Worm (Caenorhabditis elegans): ENCODE results near the gene pam-1.
A peak's percentile ranks its signal among the peaks of the same experiment; 100 is the strongest.

Gene pam-1

ce11 chrIV:7561614-7562142 lies 11.1 kb upstream of the pam-1 start, which contains the start of gene ima-3 (continued):
- no peak for TF ChIP-seq unc-62 (GFP tag; optimal IDR thresholded peaks at IDR 0.05)
- TF ChIP-seq egl-27 (tag; optimal IDR thresholded peaks at IDR 0.05) = no peak
- TF ChIP-seq tbx-2 (tag; optimal IDR thresholded peaks at IDR 0.05) = peak; percentile 5
- no peak for TF ChIP-seq fos-1 (tag; optimal IDR thresholded peaks at IDR 0.05)
- TF ChIP-seq C16A3.4 (tag; optimal IDR thresholded peaks at IDR 0.05) = peak; percentile 87
- peak; percentile 69 for TF ChIP-seq blmp-1 (tag; optimal IDR thresholded peaks at IDR 0.05)
- TF ChIP-seq nhr-77 (tag; optimal IDR thresholded peaks at IDR 0.05) = peak; percentile 48
- no peak for TF ChIP-seq ama-1 (optimal IDR thresholded peaks at IDR 0.05)
- no peak for TF ChIP-seq swsn-7 (tag; optimal IDR thresholded peaks at IDR 0.05)
- no peak for TF ChIP-seq unc-130 (tag; optimal IDR thresholded peaks at IDR 0.05)
- no peak for TF ChIP-seq elt-2 (tag; optimal IDR thresholded peaks at IDR 0.05)
- TF ChIP-seq ceh-88 (GFP tag; IDR thresholded peaks at IDR 0.05) = no peak
- TF ChIP-seq lin-14 (GFP tag; optimal IDR thresholded peaks at IDR 0.05) = peak; percentile 16
- TF ChIP-seq nhr-11 (tag; optimal IDR thresholded peaks at IDR 0.05) = no peak
- no peak for TF ChIP-seq lir-3 (tag; optimal IDR thresholded peaks at IDR 0.05; ENCODE audit: poor library complexity)
- TF ChIP-seq lin-35 (GFP tag; optimal IDR thresholded peaks at IDR 0.05) = peak; percentile 20 to 78
- no peak for TF ChIP-seq zag-1 (tag; optimal IDR thresholded peaks at IDR 0.05)
- TF ChIP-seq rnt-1 (tag; optimal IDR thresholded peaks at IDR 0.05) = peak; percentile 41
- TF ChIP-seq elt-3 (tag; optimal IDR thresholded peaks at IDR 0.05) = no peak
- TF ChIP-seq isw-1 (GFP tag; IDR thresholded peaks at IDR 0.05) = no peak; the same call in 1 of the 2 replicates
- TF ChIP-seq ceh-82 (tag; optimal IDR thresholded peaks at IDR 0.05) = peak in 1 of 3 experiments; percentile 42
- TF ChIP-seq fkh-10 (GFP tag; optimal IDR thresholded peaks at IDR 0.05) = no peak
- TF ChIP-seq sup-37 (GFP tag; optimal IDR thresholded peaks at IDR 0.05) = no peak
- no peak for TF ChIP-seq hpl-2 (GFP tag; optimal IDR thresholded peaks at IDR 0.05)
- no peak for TF ChIP-seq nhr-85 (tag)
- peak; percentile 14 for TF ChIP-seq nhr-47 (tag; optimal IDR thresholded peaks at IDR 0.05)
- TF ChIP-seq efl-1 (optimal IDR thresholded peaks at IDR 0.05) = peak; percentile 40 to 63
- peak in 1 of 2 experiments; percentile 33 for TF ChIP-seq efl-1 (GFP tag; optimal IDR thresholded peaks at IDR 0.05 in 1 of 2)
- TF ChIP-seq sptf-1 (tag; optimal IDR thresholded peaks at IDR 0.05) = no peak

- TF ChIP-seq nhr-71 (tag; optimal IDR thresholded peaks at IDR 0.05) = no peak
- no peak for TF ChIP-seq nhr-77 (tag; optimal IDR thresholded peaks at IDR 0.05)
- no peak for TF ChIP-seq fkh-4 (tag; optimal IDR thresholded peaks at IDR 0.05; ENCODE audit: borderline replicate concordance)
- peak; percentile 45 for TF ChIP-seq blmp-1 (tag; optimal IDR thresholded peaks at IDR 0.05)
Measured at ce11 chrIV:7559237-7559636, 8.6 kb upstream of the pam-1 start.

ce11 chrIV:7558653-7559052 lies 8.0 kb upstream of the pam-1 start:
- TF ChIP-seq dpl-1 (GFP tag; optimal IDR thresholded peaks at IDR 0.05) = no peak
- no peak for TF ChIP-seq nhr-237 (tag; optimal IDR thresholded peaks at IDR 0.05)
- no peak for TF ChIP-seq zag-1 (tag; optimal IDR thresholded peaks at IDR 0.05)
- no peak for TF ChIP-seq hpl-2 (GFP tag; optimal IDR thresholded peaks at IDR 0.05)
- no peak for TF ChIP-seq aha-1 (tag; optimal IDR thresholded peaks at IDR 0.05)
- TF ChIP-seq ceh-8 (GFP tag; optimal IDR thresholded peaks at IDR 0.05) = no peak
- no peak for TF ChIP-seq nhr-19 (GFP tag; conservative IDR thresholded peaks at IDR 0.05)
- no peak for TF ChIP-seq lin-15B (tag; optimal IDR thresholded peaks at IDR 0.05)
- TF ChIP-seq lin-35 (GFP tag; optimal IDR thresholded peaks at IDR 0.05) = no peak

- TF ChIP-seq isw-1 (GFP tag; IDR thresholded peaks at IDR 0.05) = no peak
- TF ChIP-seq F16B12.6 (tag; optimal IDR thresholded peaks at IDR 0.05) = peak; percentile 61
- TF ChIP-seq efl-1 (optimal IDR thresholded peaks at IDR 0.05) = no peak
- peak in 1 of 2 experiments; percentile 22 for TF ChIP-seq efl-1 (GFP tag; optimal IDR thresholded peaks at IDR 0.05 in 1 of 2)
Measured at ce11 chrIV:7556265-7556866, 5.8 kb upstream of the pam-1 start, which contains the start of the genes F49E8.7, F49E8.8 and nprl-2. F49E8.7 (minus strand) TSS chrIV:7556365. F49E8.8 (plus strand) TSS chrIV:7556637. nprl-2 (plus strand) TSS chrIV:7556816.

Data from whole organism, L1 larva.